Worm (Caenorhabditis elegans): ENCODE measurements around the gene ZC196.8.

- TF ChIP-seq madf-3 (GFP tag; IDR thresholded peaks at IDR 0.05): no peak
- no peak for TF ChIP-seq ceh-40 (GFP tag; IDR thresholded peaks at IDR 0.05)
- no peak for TF ChIP-seq akir-1 (GFP tag; optimal IDR thresholded peaks at IDR 0.05)
- no peak for TF ChIP-seq madf-8 (GFP tag; conservative IDR thresholded peaks at IDR 0.05)
- TF ChIP-seq ZK185.1 (tag; optimal IDR thresholded peaks at IDR 0.05; ENCODE audit: poor library complexity, severe bottlenecking): no peak
- no peak for TF ChIP-seq pha-4 (tag; optimal IDR thresholded peaks at IDR 0.05)
- TF ChIP-seq aptf-3 (GFP tag; IDR thresholded peaks at IDR 0.05): no peak
- TF ChIP-seq C06A6.2 (GFP tag; conservative IDR thresholded peaks at IDR 0.05): no peak
- TF ChIP-seq ztf-6 (GFP tag; IDR thresholded peaks at IDR 0.05): no peak
- no peak for TF ChIP-seq hrde-1 (tag; optimal IDR thresholded peaks at IDR 0.05; ENCODE audit: borderline replicate concordance)
Measured at ce11 chrV:8718399-8718798, 3.7 kb downstream of the ZC196.8 start.
